Fruit fly (Drosophila melanogaster) whole organism, pupa: ENCODE measurements around the gene Sox21b.

Source experiments
- CG8301 ChIP-seq: fragments of 200-800 bp; sonication (Bioruptor generic); optimal IDR thresholded peaks from 2 replicates; lab custom pipeline; 2018; ENCODE audit warnings: missing biosample characterization, mild to moderate bottlenecking, missing genetic modification characterization
- Pif1B ChIP-seq: fragments of 200-800 bp; sonication (Bioruptor generic); optimal IDR thresholded peaks from 3 replicates; lab custom pipeline; 2016; ENCODE audit warnings: missing biosample characterization, missing genetic modification characterization
- Snoo ChIP-seq: fragments of 200-800 bp; sonication (Bioruptor generic); optimal IDR thresholded peaks from 3 replicates; lab custom pipeline; 2017; ENCODE audit warnings: missing biosample characterization, mild to moderate bottlenecking, missing genetic modification characterization, inconsistent platforms
- gl ChIP-seq: fragments of 200-800 bp; sonication (Bioruptor generic); optimal IDR thresholded peaks from 2 replicates; lab custom pipeline; 2018; ENCODE audit warnings: missing biosample characterization, mild to moderate bottlenecking, missing genetic modification characterization

dm6 chr3L:14108068-14108520, 23.0 kb downstream of the Sox21b start, which contains the start of gene Sox21a:
- no peak for TF ChIP-seq Snoo
- TF ChIP-seq Pif1B (GFP tag; lab: Kevin White, UChicago), result no peak
- no peak for TF ChIP-seq CG8301
- no peak for TF ChIP-seq gl (tag; lab: Kevin White, UChicago)
